Worm (Caenorhabditis elegans) whole organism, L1 larva: Measurements from ENCODE around the gene npl-4.2.
A peak's percentile ranks its signal among the peaks of the same experiment; 100 is the strongest.

ENCODE experiments used
- C16A3.4 ChIP-seq: fragments of 150-350 bp; optimal IDR thresholded peaks from 2 replicates; lab custom pipeline; 2014; ENCODE audit warnings: missing biosample characterization, missing genetic modification characterization
- C34B4.2 ChIP-seq: sonication (generic microtip); optimal IDR thresholded peaks from 2 replicates; lab custom pipeline; 2017; ENCODE audit warnings: mild to moderate bottlenecking, missing genetic modification characterization, missing compliant biosample characterization
- F16B12.6 ChIP-seq: fragments of 150-350 bp; optimal IDR thresholded peaks from 2 replicates; lab custom pipeline; 2014; ENCODE audit warnings: missing biosample characterization, missing genetic modification characterization
- aha-1 ChIP-seq: fragments of 150-350 bp; optimal IDR thresholded peaks from 2 replicates; lab custom pipeline; 2014; ENCODE audit warnings: missing biosample characterization, missing genetic modification characterization
- ceh-88 ChIP-seq: fragments of 200-800 bp; sonication (Bioruptor generic); IDR thresholded peaks from 2 replicates; pipeline ENCODE4 v1.3.6; 2022; ENCODE audit warnings: missing genetic modification characterization, missing compliant biosample characterization
- ces-1 ChIP-seq: fragments of 150-350 bp; optimal IDR thresholded peaks from 2 replicates; lab custom pipeline; 2014; ENCODE audit warnings: missing biosample characterization, missing genetic modification reagents, missing genetic modification characterization
- egl-13 ChIP-seq: sonication (generic microtip); optimal IDR thresholded peaks from 2 replicates; lab custom pipeline; 2016; ENCODE audit warnings: missing genotype, missing genetic modification reagents, missing genetic modification characterization, missing compliant biosample characterization
- ets-5 ChIP-seq: fragments of 200-800 bp; sonication (Bioruptor generic); IDR thresholded peaks from 2 replicates; pipeline ENCODE4 v1.3.6; 2022; ENCODE audit warnings: missing genetic modification characterization, missing compliant biosample characterization
- fkh-4 ChIP-seq: sonication (generic microtip); optimal IDR thresholded peaks from 2 replicates; lab custom pipeline; 2016; ENCODE audit warnings: missing compliant biosample characterization, missing genetic modification characterization, borderline replicate concordance
- grh-1 ChIP-seq: fragments of 200-800 bp; sonication (Bioruptor generic); IDR thresholded peaks from 2 replicates; pipeline ENCODE4 v1.3.6; 2022; ENCODE audit warnings: missing genetic modification reagents, missing genetic modification characterization, missing compliant biosample characterization
- hlh-17 ChIP-seq: fragments of 200-800 bp; sonication (Bioruptor generic); optimal IDR thresholded peaks from 2 replicates; lab custom pipeline; 2018; ENCODE audit warnings: missing genetic modification characterization, mild to moderate bottlenecking, missing compliant biosample characterization, moderate library complexity, borderline replicate concordance
- hpl-2 ChIP-seq: fragments of 150-350 bp; optimal IDR thresholded peaks from 2 replicates; lab custom pipeline; 2014; ENCODE audit warnings: missing biosample characterization, missing genetic modification reagents, missing genetic modification characterization
- lin-15B ChIP-seq: fragments of 150-350 bp; sonication (generic microtip); optimal IDR thresholded peaks from 3 replicates; lab custom pipeline; 2014; ENCODE audit warnings: missing biosample characterization, missing genetic modification characterization
- lin-35 ChIP-seq, 2 experiments: fragments of 150-350 bp; optimal IDR thresholded peaks; 2 replicates each; lab custom pipeline; 2014; ENCODE audit warnings: missing biosample characterization in 2 of 2, missing genetic modification characterization in 2 of 2, missing genetic modification reagents in 2 of 2
- mdl-1 ChIP-seq, 2 experiments: fragments of 150-350 bp; optimal IDR thresholded peaks; 2 replicates each; lab custom pipeline; 2014 to 2017; ENCODE audit warnings: missing biosample characterization in 2 of 2, missing genetic modification characterization in 2 of 2, inconsistent platforms in 1 of 2
- mep-1 ChIP-seq: fragments of 150-350 bp; optimal IDR thresholded peaks from 2 replicates; lab custom pipeline; 2014; ENCODE audit warnings: missing biosample characterization, missing genetic modification characterization
- nhr-12 ChIP-seq: sonication (generic microtip); optimal IDR thresholded peaks from 2 replicates; lab custom pipeline; 2017; ENCODE audit warnings: missing biosample characterization, missing genetic modification characterization
- nhr-28 ChIP-seq: fragments of 150-350 bp; optimal IDR thresholded peaks from 2 replicates; lab custom pipeline; 2014; ENCODE audit warnings: missing biosample characterization, missing genetic modification characterization
- nhr-47 ChIP-seq: sonication (generic microtip); optimal IDR thresholded peaks from 2 replicates; lab custom pipeline; 2016; ENCODE audit warnings: mild to moderate bottlenecking, missing genetic modification characterization, moderate library complexity, missing compliant biosample characterization
- nhr-71 ChIP-seq: sonication (generic microtip); optimal IDR thresholded peaks from 2 replicates; lab custom pipeline; 2016; ENCODE audit warnings: mild to moderate bottlenecking, missing genetic modification characterization, moderate library complexity, missing compliant biosample characterization
- nhr-77 ChIP-seq: fragments of 150-350 bp; optimal IDR thresholded peaks from 2 replicates; lab custom pipeline; 2014; ENCODE audit warnings: missing biosample characterization, missing genetic modification characterization
- nhr-84 ChIP-seq: sonication (generic microtip); optimal IDR thresholded peaks from 2 replicates; lab custom pipeline; 2017; ENCODE audit warnings: missing biosample characterization, missing genetic modification characterization
- nhr-85 ChIP-seq: sonication (generic microtip); peaks from one replicate; lab custom pipeline; 2016; ENCODE audit warnings: missing genetic modification characterization, inconsistent platforms, missing compliant biosample characterization
- skn-1 ChIP-seq: fragments of 150-350 bp; optimal IDR thresholded peaks from 2 replicates; lab custom pipeline; 2014; ENCODE audit warnings: missing biosample characterization, missing genetic modification characterization
- snpc-4 ChIP-seq: fragments of 150-350 bp; optimal IDR thresholded peaks from 2 replicates; lab custom pipeline; 2014; ENCODE audit warnings: missing biosample characterization, missing genetic modification characterization
- snu-23 ChIP-seq: sonication (generic microtip); optimal IDR thresholded peaks from 2 replicates; lab custom pipeline; 2016; ENCODE audit warnings: missing genetic modification characterization, missing compliant biosample characterization
- sptf-1 ChIP-seq: fragments of 150-350 bp; optimal IDR thresholded peaks from 2 replicates; lab custom pipeline; 2014; ENCODE audit warnings: missing biosample characterization, missing genetic modification characterization
- swsn-7 ChIP-seq: sonication (generic microtip); optimal IDR thresholded peaks from 2 replicates; lab custom pipeline; 2016; ENCODE audit warnings: missing genetic modification characterization, missing compliant biosample characterization
- tlp-1 ChIP-seq: fragments of 150-350 bp; optimal IDR thresholded peaks from 2 replicates; lab custom pipeline; 2014; ENCODE audit warnings: missing biosample characterization, missing genetic modification characterization
- unc-130 ChIP-seq: fragments of 150-350 bp; optimal IDR thresholded peaks from 2 replicates; lab custom pipeline; 2017; ENCODE audit warnings: missing biosample characterization, missing genetic modification characterization, inconsistent platforms
- unc-30 ChIP-seq: sonication (generic microtip); optimal IDR thresholded peaks from 2 replicates; lab custom pipeline; 2017; ENCODE audit warnings: missing biosample characterization, missing genetic modification characterization
- unc-62 ChIP-seq: fragments of 150-350 bp; optimal IDR thresholded peaks from 2 replicates; lab custom pipeline; 2014; ENCODE audit warnings: missing biosample characterization, missing genetic modification reagents, missing genetic modification characterization
- unc-86 ChIP-seq: sonication (generic microtip); optimal IDR thresholded peaks from 2 replicates; lab custom pipeline; 2016; ENCODE audit warnings: missing genetic modification characterization, missing compliant biosample characterization
- vab-15 ChIP-seq: sonication (generic microtip); optimal IDR thresholded peaks from 2 replicates; lab custom pipeline; 2017; ENCODE audit warnings: missing genotype, mild to moderate bottlenecking, missing genetic modification characterization, missing compliant biosample characterization
- xbp-1 ChIP-seq: sonication (generic microtip); optimal IDR thresholded peaks from 2 replicates; lab custom pipeline; 2016; ENCODE audit warnings: missing genetic modification characterization, missing compliant biosample characterization
- ztf-11 ChIP-seq, 2 experiments: sonication (generic microtip); optimal IDR thresholded peaks; 2 replicates each; lab custom pipeline; 2016 to 2017; ENCODE audit warnings: missing genetic modification characterization in 2 of 2, missing biosample characterization in 1 of 2, missing compliant biosample characterization in 1 of 2

The npl-4.2 gene

ce11 chrII:5636826-5637225 is 14.1 kb downstream of the npl-4.2 start, which contains the start of gene F59E12.8:
Gene F59E12.8 (minus strand): TSS chrII:5636926.
- TF ChIP-seq grh-1 (GFP tag; lab: Robert Waterston, UW) (no peak), mep-1 (tag; lab: Kevin White, UChicago) (no peak), unc-62 (GFP tag; lab: Kevin White, UChicago) (no peak), xbp-1 (no peak), nhr-47 (tag; lab: Kevin White, UChicago) (no peak), ets-5 (GFP tag; lab: Robert Waterston, UW) (no peak), nhr-77 (no peak), ces-1 (GFP tag; lab: Kevin White, UChicago) (no peak)

- TF ChIP-seq lin-35 (GFP tag; optimal IDR thresholded peaks at IDR 0.05; lab: Kevin White, UChicago) (no peak), nhr-85 (peak; percentile 42)
- TF ChIP-seq, all 84 proteins: peak for 1
Measured at ce11 chrII:5638059-5638458, 15.4 kb downstream of the npl-4.2 start, which contains the start of gene F59E12.3. Gene F59E12.3 (plus strand): TSS chrII:5638359.

- no peak for TF ChIP-seq egl-13 (tag; lab: Kevin White, UChicago)
- no peak for TF ChIP-seq unc-130
- TF ChIP-seq nhr-12 = no peak
- no peak for TF ChIP-seq ztf-11 (tag; optimal IDR thresholded peaks at IDR 0.05; lab: Kevin White, UChicago)
- TF ChIP-seq snpc-4 (tag; lab: Kevin White, UChicago) = no peak
- no peak for TF ChIP-seq F16B12.6 (tag; lab: Kevin White, UChicago)
- TF ChIP-seq aha-1 (tag; lab: Kevin White, UChicago) = no peak
- no peak for TF ChIP-seq C34B4.2 (tag; lab: Kevin White, UChicago)
- no peak for TF ChIP-seq mdl-1 (tag; optimal IDR thresholded peaks at IDR 0.05; lab: Kevin White, UChicago)
- TF ChIP-seq unc-30 = no peak
Measured at ce11 chrII:5640362-5641079, 17.8 kb downstream of the npl-4.2 start.

ce11 chrII:5642110-5642509 is 19.4 kb downstream of the npl-4.2 start:
- no peak for TF ChIP-seq hlh-17 (GFP tag; lab: Kevin White, UChicago)
- TF ChIP-seq nhr-71 = no peak
- TF ChIP-seq fkh-4 (tag; lab: Kevin White, UChicago) = no peak
- TF ChIP-seq lin-15B (tag; lab: Kevin White, UChicago) = no peak
- no peak for TF ChIP-seq F16B12.6 (tag; lab: Kevin White, UChicago)
- TF ChIP-seq C16A3.4 (tag; lab: Kevin White, UChicago) = no peak
- TF ChIP-seq tlp-1 (tag; lab: Kevin White, UChicago) = no peak
- TF ChIP-seq nhr-84 (tag; lab: Kevin White, UChicago) = no peak
- no peak for TF ChIP-seq ceh-88 (GFP tag; lab: Robert Waterston, UW)

ce11 chrII:5646942-5647341 is 24.3 kb downstream of the npl-4.2 start, which contains the start of gene F59E12.9:
Gene F59E12.9 (minus strand): TSS chrII:5647042.
- TF ChIP-seq swsn-7 (tag; lab: Kevin White, UChicago) = no peak
- no peak for TF ChIP-seq vab-15 (tag; lab: Kevin White, UChicago)
- no peak for TF ChIP-seq snu-23
- no peak for TF ChIP-seq skn-1 (tag; lab: Kevin White, UChicago)
- TF ChIP-seq nhr-28 = no peak
- TF ChIP-seq hpl-2 (GFP tag; lab: Kevin White, UChicago) = no peak
- TF ChIP-seq sptf-1 (tag; lab: Kevin White, UChicago) = no peak
- no peak for TF ChIP-seq unc-86 (tag; lab: Kevin White, UChicago)
